Worm (Caenorhabditis elegans) whole organism, L2 larva: ENCODE measurements around the gene pfas-1.

Experiments used
- fos-1 ChIP-seq: fragments of 150-350 bp; optimal IDR thresholded peaks from 2 replicates; lab custom pipeline; 2014; ENCODE audit warnings: missing biosample characterization, missing genetic modification characterization
- nhr-10 ChIP-seq: sonication (generic microtip); optimal IDR thresholded peaks from 2 replicates; lab custom pipeline; 2017; ENCODE audit warnings: missing biosample characterization, missing genetic modification characterization

- no peak for TF ChIP-seq nhr-10
- TF ChIP-seq fos-1 (tag; lab: Kevin White, UChicago): no peak
These were observed 4.2 kb upstream of the pfas-1 start for ce11 chrIII:4647341-4647740.
